Fruit fly (Drosophila melanogaster) S2 (cell line): ENCODE data around the gene Ipp.

ENCODE experiments used
- CG8478 ChIP-seq: fragments of >200 bp; optimal IDR thresholded peaks from 2 replicates; lab custom pipeline; 2018
- CTCF ChIP-seq, 2 experiments: fragments of >200 bp; optimal IDR thresholded peaks; 2 replicates each; lab custom pipeline; 2018

The Ipp gene

DNA sequence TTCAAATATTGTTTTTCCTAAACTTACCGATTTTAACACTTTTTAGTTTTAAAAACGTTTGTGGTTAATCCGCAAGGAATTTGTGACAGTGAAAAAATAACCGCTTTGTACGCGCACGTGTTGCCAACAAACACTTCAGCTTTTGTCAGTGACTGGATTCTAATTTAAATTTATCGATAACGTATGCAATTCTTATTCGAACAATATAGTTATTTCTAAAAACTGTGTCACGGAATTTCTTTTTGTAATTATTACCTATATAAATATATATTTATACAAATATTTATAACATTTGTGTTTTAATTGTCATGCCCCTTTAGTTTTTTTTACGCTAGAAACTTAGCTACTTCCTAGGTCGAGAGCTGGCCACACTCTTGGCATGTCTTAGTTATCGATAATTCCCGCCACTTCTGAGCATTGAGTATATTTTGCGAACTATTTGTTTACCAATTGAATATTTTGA lies 6.0 kb downstream of the Ipp start, which contains the start of gene Orc2:
Gene Orc2 (plus strand): TSS at position 373 of the 463 bp plus-strand sequence.
- TF ChIP-seq CG8478 (lab: Kevin White, UChicago) (no peak), CTCF (optimal IDR thresholded peaks at IDR 0.05; lab: Kevin White, UChicago) (no peak)

DNA sequence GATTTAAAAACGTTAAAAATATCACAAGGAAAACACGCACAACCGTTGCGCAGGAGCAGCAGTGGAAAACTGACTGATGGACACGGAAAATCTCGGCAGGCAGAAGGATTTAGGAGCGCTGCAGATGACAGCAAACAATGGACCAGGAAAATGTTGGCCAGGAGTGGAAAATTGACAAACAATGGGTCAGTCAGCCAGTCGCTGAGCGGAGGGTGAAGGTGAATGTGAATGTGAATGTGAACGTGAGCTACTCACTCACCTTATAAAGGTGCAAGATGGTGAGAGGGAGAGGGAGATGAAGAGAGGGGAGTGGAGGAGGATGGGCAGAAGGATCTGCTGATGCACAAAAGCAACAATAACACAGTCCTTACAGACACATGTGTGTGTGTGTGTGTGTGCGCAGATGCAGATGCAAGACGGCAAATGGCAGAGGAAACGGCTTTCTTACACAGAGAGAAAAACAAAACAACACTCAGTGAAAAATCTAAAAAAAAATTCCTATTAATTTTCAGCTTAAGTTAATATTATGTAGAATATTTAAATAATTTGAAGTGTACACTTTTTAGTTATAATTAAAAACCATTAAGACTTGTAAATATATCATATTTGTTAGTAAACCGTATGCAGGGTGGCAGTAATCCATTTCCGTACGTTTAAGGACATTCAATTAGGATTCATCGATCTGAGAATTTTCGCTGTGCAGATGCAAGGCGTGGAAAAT lies 13.3 kb downstream of the Ipp start:
- TF ChIP-seq CG8478 (lab: Kevin White, UChicago) (no peak), CTCF (optimal IDR thresholded peaks at IDR 0.05; lab: Kevin White, UChicago) (no peak)

DNA sequence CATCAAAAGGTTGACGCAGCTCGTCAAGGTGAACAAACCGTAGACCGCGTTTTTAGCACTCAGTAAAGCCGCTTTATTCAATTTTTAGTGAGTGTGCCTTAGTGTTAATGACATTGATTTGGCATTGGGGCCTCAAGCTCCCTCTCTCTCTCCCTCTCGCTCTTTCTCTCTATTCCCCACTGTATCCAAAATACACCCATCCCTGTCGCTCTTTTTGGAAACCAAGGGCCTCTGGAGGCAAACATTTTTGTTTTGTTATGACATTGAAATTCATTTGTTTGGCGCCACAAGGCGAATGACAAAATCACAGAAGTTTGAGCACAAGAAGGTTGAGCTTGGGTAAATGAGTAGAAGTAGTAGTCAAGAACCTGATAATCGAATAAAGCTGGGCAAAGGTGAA lies 14.1 kb downstream of the Ipp start:
- no peak for TF ChIP-seq CG8478 (lab: Kevin White, UChicago)
- no peak for TF ChIP-seq CTCF (optimal IDR thresholded peaks at IDR 0.05; lab: Kevin White, UChicago)

DNA sequence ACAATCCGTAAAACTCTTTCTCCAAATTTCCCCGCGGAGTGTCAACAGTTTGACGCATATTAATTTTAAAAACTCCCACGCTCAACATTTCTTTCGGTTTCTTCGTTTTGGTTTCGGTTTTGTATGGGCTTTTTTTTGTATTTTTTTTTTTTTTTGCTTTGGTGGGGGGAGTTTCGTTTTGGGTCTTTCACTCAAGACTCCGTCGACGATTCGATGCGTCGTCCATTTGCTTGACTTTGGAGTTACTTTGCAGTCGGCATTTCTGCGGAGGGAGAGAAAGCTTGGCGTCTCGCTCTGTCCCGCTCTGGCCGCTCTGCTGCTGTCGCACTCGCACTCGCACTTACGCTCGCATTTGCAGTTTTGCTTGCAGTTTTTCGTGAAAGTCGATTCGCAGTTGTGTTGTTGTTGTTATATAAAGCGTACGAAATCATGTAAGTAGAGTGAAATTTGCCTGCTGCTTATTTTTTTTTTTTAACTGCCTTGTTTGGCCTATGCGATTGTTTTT lies 16.2 kb downstream of the Ipp start:
- no peak for TF ChIP-seq CTCF (optimal IDR thresholded peaks at IDR 0.05; lab: Kevin White, UChicago)
- TF ChIP-seq CG8478 (lab: Kevin White, UChicago) = no peak

DNA sequence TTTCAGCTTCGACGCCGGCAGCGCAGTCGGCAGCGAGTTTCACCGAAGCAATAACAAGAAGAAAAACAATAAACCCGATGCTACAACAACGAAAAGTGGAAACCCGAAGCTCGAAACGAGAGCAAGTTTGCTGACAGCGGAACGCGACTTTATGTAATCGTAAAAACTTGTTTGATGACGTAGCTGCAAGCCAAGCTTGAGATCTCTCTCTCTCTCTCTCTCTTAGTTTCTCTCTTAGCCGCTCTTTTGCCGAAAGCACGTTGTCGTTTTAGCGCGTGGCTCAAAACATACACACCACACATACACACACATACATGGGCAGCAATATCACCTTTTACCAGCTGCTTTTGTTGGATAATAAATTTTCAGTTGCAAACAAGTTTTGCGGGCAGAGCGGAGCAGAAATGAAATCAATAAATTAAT lies 17.5 kb downstream of the Ipp start:
- no peak for TF ChIP-seq CTCF (optimal IDR thresholded peaks at IDR 0.05; lab: Kevin White, UChicago)
- no peak for TF ChIP-seq CG8478 (lab: Kevin White, UChicago)

DNA sequence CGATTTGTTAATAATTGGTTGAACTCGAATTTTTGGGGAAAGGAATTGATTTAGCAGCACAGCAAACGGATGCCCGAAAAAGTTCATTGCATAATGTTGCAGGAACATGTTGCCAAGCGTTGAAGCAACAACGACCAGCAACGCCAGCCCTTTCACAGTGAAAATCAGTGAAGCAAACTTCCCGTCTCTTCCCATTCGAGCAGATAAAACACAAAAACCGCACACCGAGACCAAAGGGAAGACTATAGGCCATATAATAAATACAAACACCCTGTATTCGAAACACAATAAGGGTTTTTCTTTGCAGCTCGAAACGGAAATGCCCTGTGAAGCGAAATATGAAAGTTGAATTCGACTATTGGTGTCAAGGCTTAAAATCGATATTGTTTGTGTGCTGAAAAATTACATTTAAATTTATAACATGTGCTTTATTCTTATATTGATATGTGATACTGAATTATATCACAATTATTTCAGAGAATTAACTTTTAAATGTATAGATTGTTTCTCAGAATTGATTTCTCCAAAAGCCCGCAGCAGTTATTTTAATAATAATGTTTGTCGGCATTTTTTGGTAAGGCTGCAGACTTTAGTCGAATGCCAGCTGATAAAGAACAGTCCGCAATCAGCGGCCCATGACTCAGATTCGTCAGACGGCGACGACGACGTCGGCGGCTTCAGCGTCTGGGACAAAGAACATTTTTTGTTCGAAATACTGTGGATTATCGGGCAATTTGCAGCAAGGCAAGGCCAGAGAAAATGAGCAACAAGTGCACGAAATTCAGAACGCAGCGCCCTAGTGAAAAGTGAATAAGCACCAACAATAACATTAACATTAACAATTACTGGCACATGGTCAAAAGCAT lies 18.8 kb downstream of the Ipp start:
- no peak for TF ChIP-seq CG8478 (lab: Kevin White, UChicago)
- TF ChIP-seq CTCF (optimal IDR thresholded peaks at IDR 0.05; lab: Kevin White, UChicago) = no peak

DNA sequence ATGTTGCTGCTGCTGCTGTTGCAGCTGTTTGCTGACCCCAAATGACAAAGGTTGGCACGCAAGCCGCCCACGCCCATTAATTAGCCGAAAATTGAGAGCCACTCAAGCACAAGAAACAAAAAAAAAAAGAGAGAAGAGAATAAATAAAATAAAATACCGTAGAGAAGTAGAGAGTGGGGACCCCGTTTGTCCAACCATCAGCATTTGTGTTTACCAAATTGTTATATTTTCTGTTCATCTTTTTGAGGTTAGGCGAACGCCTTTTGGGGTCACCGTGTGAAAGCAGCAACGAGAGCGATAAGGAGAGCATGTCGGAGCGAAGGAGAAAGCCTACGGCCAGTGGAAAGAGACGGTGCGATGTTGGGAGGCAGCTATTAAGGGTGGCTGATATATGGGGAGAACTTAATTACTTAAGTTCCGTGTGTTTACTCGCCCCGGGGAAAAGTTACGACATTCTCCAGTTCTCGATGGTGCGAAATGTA lies 19.5 kb downstream of the Ipp start:
- no peak for TF ChIP-seq CG8478 (lab: Kevin White, UChicago)
- TF ChIP-seq CTCF (optimal IDR thresholded peaks at IDR 0.05; lab: Kevin White, UChicago) = no peak

DNA sequence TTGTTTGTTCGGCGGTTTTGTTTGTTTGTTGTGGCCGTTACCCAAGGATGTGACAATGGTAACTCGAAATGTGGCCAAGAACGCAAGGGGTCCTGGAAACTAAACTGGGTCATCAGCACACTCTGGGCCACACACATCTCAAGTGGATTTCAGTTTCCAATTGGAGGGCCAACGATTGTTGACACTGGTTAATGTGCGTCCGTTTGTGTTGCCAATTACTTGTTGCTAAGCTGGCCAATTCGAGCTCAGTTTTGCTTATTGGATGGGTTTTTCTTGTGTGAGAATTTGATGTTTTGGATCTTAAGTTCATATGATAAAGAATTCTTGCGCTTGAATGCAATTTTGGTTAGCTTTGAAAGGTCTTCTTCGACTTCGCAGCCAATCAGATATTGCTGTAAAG lies 22.4 kb downstream of the Ipp start:
- TF ChIP-seq CG8478 (lab: Kevin White, UChicago) (no peak), CTCF (optimal IDR thresholded peaks at IDR 0.05; lab: Kevin White, UChicago) (no peak)

DNA sequence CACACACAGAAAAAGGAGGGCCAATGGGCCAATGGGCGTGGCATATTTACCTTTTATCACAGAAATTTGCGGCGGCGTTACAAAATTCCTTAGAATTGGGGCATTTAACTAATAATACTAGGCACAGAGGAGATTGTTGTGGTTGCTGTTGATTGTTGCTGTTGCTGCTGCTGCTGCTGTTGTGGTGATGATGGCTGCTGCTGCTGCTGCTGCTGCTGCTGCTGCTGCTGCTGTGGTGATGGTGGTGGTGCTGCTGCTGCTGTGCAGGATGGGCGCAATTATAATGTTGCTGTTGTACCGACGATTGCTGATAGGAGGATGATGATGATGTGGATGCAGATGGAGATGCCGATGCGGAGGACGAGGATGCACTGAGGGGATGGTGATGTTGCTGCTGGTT lies 23.0 kb downstream of the Ipp start:
- TF ChIP-seq CTCF (optimal IDR thresholded peaks at IDR 0.05; lab: Kevin White, UChicago) (no peak), CG8478 (lab: Kevin White, UChicago) (no peak)

DNA sequence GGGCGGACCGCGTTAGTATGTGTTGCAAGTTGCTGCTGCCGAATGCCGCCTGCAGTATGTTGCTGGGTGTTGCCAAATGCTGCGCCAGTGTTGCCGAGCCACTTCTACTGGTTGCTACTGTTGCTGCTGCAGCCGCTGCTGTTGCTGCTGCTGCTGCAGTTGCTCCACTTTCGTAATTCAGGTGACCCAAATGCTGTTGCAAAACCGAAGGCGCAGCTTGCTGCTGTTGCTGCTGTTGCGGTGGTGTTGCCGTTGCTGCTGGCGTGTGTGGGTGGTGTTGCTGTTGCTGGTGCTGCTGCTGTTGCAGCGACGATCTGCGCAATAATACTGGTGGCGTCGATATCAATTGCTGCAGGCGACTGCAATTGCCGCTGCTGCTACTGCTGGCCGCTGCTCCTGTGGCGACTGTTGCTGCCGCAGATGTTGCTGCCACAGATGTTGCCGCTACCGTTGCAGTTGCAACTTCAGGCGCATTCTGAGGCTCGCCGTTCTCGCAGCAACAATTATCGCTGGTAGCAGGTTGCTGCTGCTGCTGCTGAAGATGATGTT lies 23.8 kb downstream of the Ipp start:
- TF ChIP-seq CTCF (optimal IDR thresholded peaks at IDR 0.05; lab: Kevin White, UChicago) = no peak
- TF ChIP-seq CG8478 (lab: Kevin White, UChicago) = no peak

DNA sequence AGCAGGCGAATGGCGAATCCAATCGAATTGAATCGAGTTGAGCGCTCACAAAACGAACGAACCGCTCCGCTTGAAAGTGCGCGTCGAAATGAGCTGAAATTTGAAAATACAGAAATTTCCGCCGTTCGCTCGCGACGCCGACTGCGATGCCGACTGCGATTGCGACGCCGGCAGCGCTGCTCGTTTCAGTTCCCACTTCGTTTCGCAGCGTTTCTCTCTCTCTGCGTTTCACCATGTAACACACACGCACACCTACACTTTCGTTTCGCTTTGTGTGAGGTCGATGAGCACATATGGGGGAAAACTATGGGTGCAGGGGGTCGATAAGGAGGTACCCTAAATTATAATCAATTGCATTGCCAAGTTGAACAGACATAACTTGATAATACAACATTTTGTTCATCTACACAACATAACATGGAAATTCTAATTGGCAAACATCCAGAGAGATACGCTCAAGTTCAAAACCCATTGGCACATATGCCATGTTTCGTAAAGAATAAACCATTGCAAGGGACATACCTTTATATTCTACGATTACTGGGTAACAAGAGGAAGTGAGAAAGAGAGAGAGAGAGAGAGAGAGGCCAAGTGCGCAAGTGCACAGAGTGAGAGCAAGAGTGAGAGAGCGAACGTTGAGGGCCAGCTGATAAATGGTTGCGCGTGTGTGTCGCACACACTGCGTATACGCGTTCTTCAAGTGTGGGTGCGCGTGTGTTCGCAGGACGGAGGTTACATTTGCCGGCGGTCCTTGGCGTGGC lies 24.9 kb downstream of the Ipp start:
- TF ChIP-seq CG8478 (lab: Kevin White, UChicago) (no peak), CTCF (optimal IDR thresholded peaks at IDR 0.05; lab: Kevin White, UChicago) (no peak)

DNA sequence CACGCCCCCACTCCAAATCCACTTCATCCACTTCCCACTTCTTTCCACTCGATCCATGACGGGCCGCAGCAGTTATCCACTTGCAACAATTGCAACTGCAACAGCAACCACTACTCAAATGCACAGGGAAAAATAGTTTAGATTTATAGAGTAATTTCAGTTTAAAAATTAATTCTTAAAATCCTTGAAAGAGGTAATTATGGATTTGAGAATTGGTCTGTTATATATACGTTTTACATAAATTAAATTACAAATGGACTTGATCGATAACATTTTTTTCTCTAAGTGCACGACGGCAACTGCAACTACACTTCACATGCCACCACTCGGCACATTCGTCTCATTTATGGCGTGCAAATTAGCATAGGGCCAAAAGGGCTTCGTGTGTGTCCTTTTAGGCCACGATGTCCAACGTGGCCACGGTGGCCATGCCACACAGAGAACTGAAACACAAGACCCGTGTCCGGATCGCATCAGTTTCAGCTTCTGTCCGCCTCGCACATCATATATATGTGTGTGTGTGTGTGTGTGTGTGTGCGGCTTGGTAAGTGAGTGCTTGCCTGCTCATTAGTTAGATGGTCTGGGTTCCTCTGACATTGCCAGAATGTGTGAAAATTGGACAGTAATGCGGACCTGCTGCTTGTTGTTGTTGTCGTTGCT lies 26.5 kb downstream of the Ipp start:
- TF ChIP-seq CTCF (optimal IDR thresholded peaks at IDR 0.05; lab: Kevin White, UChicago) (no peak), CG8478 (lab: Kevin White, UChicago) (no peak)

DNA sequence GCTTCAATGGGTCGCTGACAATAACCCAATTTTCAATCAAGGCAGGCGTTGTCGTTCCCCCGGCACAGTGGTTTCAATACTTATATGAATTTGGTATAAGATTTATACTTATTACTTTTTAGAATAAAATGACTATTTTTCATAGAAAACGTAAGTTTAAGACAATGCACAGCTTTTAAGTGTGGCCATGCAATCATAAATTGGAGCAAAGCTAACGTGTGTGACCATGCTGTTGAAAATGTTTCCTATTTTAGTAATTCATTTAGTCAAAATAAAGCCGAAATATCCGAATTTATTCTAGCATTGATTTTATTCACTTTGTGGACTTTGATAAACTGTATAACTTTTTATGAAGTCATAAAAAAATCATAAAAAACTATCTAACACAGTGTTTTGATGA lies 28.1 kb downstream of the Ipp start:
- TF ChIP-seq CG8478 (lab: Kevin White, UChicago) (no peak), CTCF (optimal IDR thresholded peaks at IDR 0.05; lab: Kevin White, UChicago) (no peak)
